Worm (Caenorhabditis elegans) whole organism, midembryonic: ENCODE results near the gene str-112.

Source experiments
- T22C8.4 ChIP-seq: fragments of 200-800 bp; sonication (Bioruptor generic); IDR thresholded peaks from 2 replicates; pipeline ENCODE4 v1.3.6; 2022; ENCODE audit warnings: missing genetic modification characterization, missing compliant biosample characterization
- cog-1 ChIP-seq: sonication (generic microtip); optimal IDR thresholded peaks from 2 replicates; lab custom pipeline; 2016; ENCODE audit warnings: missing genetic modification characterization, missing compliant biosample characterization
- flt-1 ChIP-seq: fragments of 200-800 bp; sonication (Bioruptor generic); IDR thresholded peaks from 2 replicates; pipeline ENCODE4 v1.3.6; 2022; ENCODE audit warnings: missing genetic modification characterization, missing compliant biosample characterization
- klf-2 ChIP-seq: fragments of 200-800 bp; sonication (Bioruptor generic); conservative IDR thresholded peaks from 2 replicates; pipeline ENCODE4 v1.3.6; 2022; ENCODE audit warnings: missing genetic modification reagents, missing genetic modification characterization, missing compliant biosample characterization
- med-1 ChIP-seq: sonication (generic microtip); optimal IDR thresholded peaks from 2 replicates; lab custom pipeline; 2017; ENCODE audit warnings: missing genetic modification characterization, mild to moderate bottlenecking, missing compliant biosample characterization, antibody characterized with exemption, missing genetic modification reagents; ENCODE audit not compliant: insufficient read depth
- ref-1 ChIP-seq: fragments of 200-800 bp; sonication (Bioruptor generic); conservative IDR thresholded peaks from 2 replicates; pipeline ENCODE4 v1.3.6; 2022; ENCODE audit warnings: missing genetic modification reagents, missing genetic modification characterization, missing compliant biosample characterization
- tab-1 ChIP-seq: fragments of 200-800 bp; sonication (Bioruptor generic); IDR thresholded peaks from 2 replicates; pipeline ENCODE4 v1.3.6; 2022; ENCODE audit warnings: missing genetic modification characterization, missing compliant biosample characterization
- ztf-23 ChIP-seq: fragments of 200-800 bp; sonication (Bioruptor generic); IDR thresholded peaks from 2 replicates; pipeline ENCODE4 v1.3.6; 2022; ENCODE audit warnings: missing genetic modification reagents, missing genetic modification characterization, missing compliant biosample characterization
- ztf-29 ChIP-seq: fragments of 200-800 bp; sonication (Bioruptor generic); IDR thresholded peaks from 2 replicates; pipeline ENCODE4 v1.3.6; 2022; ENCODE audit warnings: missing genetic modification reagents, missing genetic modification characterization, missing compliant biosample characterization

str-112 gene

ce11 chrV:7112223-7112622, 26.0 kb downstream of the str-112 start:
- TF ChIP-seq klf-2 (no peak), ref-1 (GFP tag; lab: Robert Waterston, UW) (no peak)

ce11 chrV:7111276-7111675, 26.9 kb downstream of the str-112 start:
- TF ChIP-seq ref-1 (GFP tag; lab: Robert Waterston, UW), result no peak
- TF ChIP-seq T22C8.4 (GFP tag; lab: Robert Waterston, UW), result no peak
- TF ChIP-seq cog-1 (tag; lab: Kevin White, UChicago), result no peak
- no peak for TF ChIP-seq flt-1
- no peak for TF ChIP-seq med-1 (GFP tag; lab: Kevin White, UChicago)
- no peak for TF ChIP-seq ztf-23 (GFP tag; lab: Robert Waterston, UW)
- TF ChIP-seq klf-2, result no peak
- no peak for TF ChIP-seq tab-1 (GFP tag; lab: Robert Waterston, UW)
- no peak for TF ChIP-seq ztf-29

ce11 chrV:7110370-7110769, 27.9 kb downstream of the str-112 start:
- TF ChIP-seq flt-1, result no peak
- TF ChIP-seq ztf-23 (GFP tag; lab: Robert Waterston, UW), result no peak
- no peak for TF ChIP-seq T22C8.4 (GFP tag; lab: Robert Waterston, UW)
- TF ChIP-seq med-1 (GFP tag; lab: Kevin White, UChicago), result no peak
- no peak for TF ChIP-seq cog-1 (tag; lab: Kevin White, UChicago)
- no peak for TF ChIP-seq klf-2
- no peak for TF ChIP-seq ztf-29
- no peak for TF ChIP-seq ref-1 (GFP tag; lab: Robert Waterston, UW)
- TF ChIP-seq tab-1 (GFP tag; lab: Robert Waterston, UW), result no peak

ce11 chrV:7106499-7107152, 31.6 kb downstream of the str-112 start:
- TF ChIP-seq klf-2, result no peak
- no peak for TF ChIP-seq flt-1
- TF ChIP-seq ztf-23 (GFP tag; lab: Robert Waterston, UW), result no peak
- no peak for TF ChIP-seq T22C8.4 (GFP tag; lab: Robert Waterston, UW)
- 0 out of 2 replicates have a peak, but pooled peaks have one; percentile 13 for TF ChIP-seq tab-1 (GFP tag; lab: Robert Waterston, UW)
- TF ChIP-seq ztf-29, result no peak
- TF ChIP-seq med-1 (GFP tag; lab: Kevin White, UChicago), result no peak

ce11 chrV:7103247-7103646, 35.0 kb downstream of the str-112 start, which contains the start of gene odr-2:
Gene odr-2, plus strand, starts transcription at chrV:7103547.
- TF ChIP-seq T22C8.4 (GFP tag; lab: Robert Waterston, UW) (no peak), flt-1 (no peak), ref-1 (GFP tag; lab: Robert Waterston, UW) (no peak), cog-1 (tag; lab: Kevin White, UChicago) (no peak), klf-2 (no peak), ztf-23 (GFP tag; lab: Robert Waterston, UW) (no peak), ztf-29 (no peak), med-1 (GFP tag; lab: Kevin White, UChicago) (no peak), tab-1 (GFP tag; lab: Robert Waterston, UW) (no peak)

- TF ChIP-seq tab-1 (GFP tag; lab: Robert Waterston, UW) (no peak), cog-1 (tag; lab: Kevin White, UChicago) (no peak), ztf-29 (no peak), ztf-23 (GFP tag; lab: Robert Waterston, UW) (no peak), klf-2 (no peak), ref-1 (GFP tag; lab: Robert Waterston, UW) (no peak), flt-1 (no peak), T22C8.4 (GFP tag; lab: Robert Waterston, UW) (no peak), med-1 (GFP tag; lab: Kevin White, UChicago) (no peak)
Observed at ce11 chrV:7096811-7097210, 41.4 kb downstream of the str-112 start.

ce11 chrV:7096129-7096730, 42.0 kb downstream of the str-112 start:
- no peak for TF ChIP-seq tab-1 (GFP tag; lab: Robert Waterston, UW)

- no peak for TF ChIP-seq ztf-23 (GFP tag; lab: Robert Waterston, UW)
- TF ChIP-seq cog-1 (tag; lab: Kevin White, UChicago), result no peak
- TF ChIP-seq flt-1, result no peak
- no peak for TF ChIP-seq ref-1 (GFP tag; lab: Robert Waterston, UW)
- no peak for TF ChIP-seq tab-1 (GFP tag; lab: Robert Waterston, UW)
- no peak for TF ChIP-seq ztf-29
- no peak for TF ChIP-seq klf-2
- TF ChIP-seq T22C8.4 (GFP tag; lab: Robert Waterston, UW), result no peak
- no peak for TF ChIP-seq med-1 (GFP tag; lab: Kevin White, UChicago)
Observed at ce11 chrV:7095254-7095990, 42.8 kb downstream of the str-112 start.

ce11 chrV:7093720-7094401, 44.4 kb downstream of the str-112 start, which contains the start of gene nhr-135:
Gene nhr-135, minus strand, starts transcription at chrV:7093770.
- peak; percentile 38; the same call in 1 of the 2 replicates for TF ChIP-seq T22C8.4 (GFP tag; lab: Robert Waterston, UW)
- no peak for TF ChIP-seq med-1 (GFP tag; lab: Kevin White, UChicago)
